Fruit fly (Drosophila melanogaster) whole organism, adult: ENCODE data around the gene nonC.

Source experiments
- CG11617 ChIP-seq: fragments of 200-800 bp; sonication (Bioruptor generic); optimal IDR thresholded peaks from 2 replicates; lab custom pipeline; 2017; ENCODE audit warnings: mild to moderate bottlenecking, missing biosample characterization, missing genetic modification reagents, missing genetic modification characterization
- CG12768 ChIP-seq: fragments of 200-800 bp; sonication (Bioruptor generic); optimal IDR thresholded peaks from 2 replicates; lab custom pipeline; 2017; ENCODE audit warnings: missing biosample characterization, missing genetic modification characterization, mild to moderate bottlenecking, moderate library complexity, missing genetic modification reagents
- CG7101 ChIP-seq: fragments of 200-800 bp; sonication (Bioruptor generic); optimal IDR thresholded peaks from 2 replicates; lab custom pipeline; 2018; ENCODE audit warnings: missing biosample characterization, mild to moderate bottlenecking, missing genetic modification characterization, moderate library complexity
- Clk ChIP-seq: fragments of 200-800 bp; sonication (Bioruptor generic); optimal IDR thresholded peaks from 2 replicates; lab custom pipeline; 2017; ENCODE audit warnings: missing biosample characterization, missing genetic modification characterization
- Hr96 ChIP-seq: fragments of 200-800 bp; sonication (Bioruptor generic); optimal IDR thresholded peaks from 2 replicates; lab custom pipeline; 2016; ENCODE audit warnings: missing biosample characterization, missing genetic modification characterization
- Mnt ChIP-seq: fragments of 200-800 bp; sonication (Bioruptor generic); optimal IDR thresholded peaks from 2 replicates; lab custom pipeline; 2016; ENCODE audit warnings: missing biosample characterization, mild to moderate bottlenecking, missing genetic modification characterization
- cic ChIP-seq: fragments of 200-800 bp; sonication (Bioruptor generic); optimal IDR thresholded peaks from 2 replicates; lab custom pipeline; 2017; ENCODE audit warnings: missing biosample characterization, mild to moderate bottlenecking, missing genetic modification characterization, moderate library complexity
- cnc ChIP-seq, 2 experiments: fragments of >200 bp; optimal IDR thresholded peaks; 2 replicates each; lab custom pipeline; 2017
- tj ChIP-seq: fragments of 200-800 bp; sonication (Bioruptor generic); optimal IDR thresholded peaks from 3 replicates; lab custom pipeline; 2017; ENCODE audit warnings: missing biosample characterization, mild to moderate bottlenecking, missing genetic modification characterization, moderate library complexity

DNA sequence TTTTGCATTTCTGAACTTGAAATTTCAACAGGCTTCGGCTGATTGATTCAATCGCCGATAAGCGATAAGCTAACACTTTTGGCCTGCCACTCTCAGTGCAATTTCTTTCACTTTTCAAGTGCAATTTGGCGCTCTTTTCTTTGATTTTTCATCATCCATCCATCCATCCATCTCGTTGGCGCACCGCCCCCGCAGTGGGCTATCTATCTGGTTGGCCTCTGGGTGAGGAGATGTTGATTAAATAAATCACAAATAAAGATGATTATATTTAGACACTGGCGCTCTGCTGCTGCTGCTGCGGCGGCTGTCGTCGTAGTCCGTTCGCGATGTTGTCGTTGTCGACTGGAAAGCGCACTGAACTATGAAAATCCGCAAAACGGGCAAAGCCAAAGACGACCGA lies 33.4 kb upstream of the nonC start:
- TF ChIP-seq CG11617 (GFP tag; lab: Kevin White, UChicago) (no peak), Hr96 (no peak), CG12768 (GFP tag; lab: Kevin White, UChicago) (no peak), Clk (no peak), cnc (optimal IDR thresholded peaks at IDR 0.05; lab: Kevin White, UChicago) (no peak), CG7101 (tag; lab: Kevin White, UChicago) (no peak), tj (GFP tag; lab: Kevin White, UChicago) (no peak), cic (GFP tag; lab: Kevin White, UChicago) (no peak), Mnt (GFP tag; lab: Kevin White, UChicago) (no peak)
